Worm (Caenorhabditis elegans) whole organism, L4/young adult: ENCODE data around the gene T04C12.11.

Experiments used
- dao-5 ChIP-seq: sonication (generic microtip); optimal IDR thresholded peaks from 2 replicates; lab custom pipeline; 2016; ENCODE audit warnings: missing genotype, missing genetic modification characterization, moderate library complexity, missing compliant biosample characterization
- him-1 ChIP-seq: sonication (generic microtip); optimal IDR thresholded peaks from 2 replicates; lab custom pipeline; 2016; ENCODE audit warnings: missing genotype, missing genetic modification reagents, missing genetic modification characterization, missing compliant biosample characterization

DNA sequence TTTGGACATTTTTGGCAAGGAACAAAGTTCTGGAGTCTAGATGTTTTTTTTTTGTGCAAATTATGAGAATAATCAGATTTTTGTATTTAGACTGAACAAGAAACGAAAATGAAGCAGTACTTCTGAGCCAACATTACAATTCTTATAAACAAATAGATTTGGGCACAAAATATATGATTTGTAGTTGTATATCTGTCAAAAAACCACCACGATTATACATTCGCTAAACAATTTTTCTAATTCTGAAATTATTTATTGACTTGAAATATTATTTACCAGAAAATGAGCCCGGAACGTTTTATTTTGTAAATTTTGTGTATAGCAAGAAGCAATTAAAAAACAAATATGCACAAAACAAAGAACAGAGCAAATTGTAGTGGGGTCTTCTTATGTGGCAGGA is 11.4 kb upstream of the T04C12.11 start:
- TF ChIP-seq him-1 (tag; lab: Kevin White, UChicago) (no peak), dao-5 (tag; lab: Kevin White, UChicago) (no peak)
